In the genomic region with DNA sequence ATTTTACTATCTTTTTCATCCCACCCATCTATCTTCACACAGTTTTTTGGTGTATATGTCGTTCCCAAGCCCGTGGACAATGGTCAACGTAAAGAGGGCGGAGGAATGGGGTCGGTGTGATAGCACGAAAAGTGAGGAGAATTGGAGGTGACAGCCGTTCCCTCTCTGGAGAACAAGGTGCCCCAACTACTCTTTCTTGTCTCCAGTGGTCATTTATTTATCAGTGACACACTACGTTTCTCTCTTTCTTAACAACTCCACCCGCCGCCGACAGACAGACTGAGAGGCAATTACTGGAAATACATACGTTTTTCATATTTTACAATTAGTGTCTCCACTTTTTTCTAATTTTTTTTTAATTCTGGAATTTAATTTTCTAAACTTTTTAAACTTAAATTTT, we compare ENCODE assay signal across 4 worm cellular contexts.
TF ChIP-seq lines count a peak whose summit lies in the region.

No protein-coding gene starts in this region.

TF ChIP-seq in whole organism, L2 larva, 48 proteins besides CTCF, POLR2A, EP300 and RAD21:
- TF ChIP-seq F13H6.1 (tag; optimal IDR thresholded peaks at IDR 0.05; lab: Kevin White, UChicago) (peak; percentile 5), sma-9 (GFP tag; optimal IDR thresholded peaks at IDR 0.05; lab: Kevin White, UChicago) (no peak), sma-9 (tag; optimal IDR thresholded peaks at IDR 0.05; lab: Kevin White, UChicago) (no peak), R02D3.7 (tag; optimal IDR thresholded peaks at IDR 0.05; lab: Kevin White, UChicago) (no peak), mab-5 (tag; optimal IDR thresholded peaks at IDR 0.05; lab: Kevin White, UChicago) (no peak)

TF ChIP-seq in whole organism, L4 larva, 104 proteins besides CTCF, POLR2A, EP300 and RAD21:
- TF ChIP-seq nhr-42 (GFP tag; IDR thresholded peaks at IDR 0.05; lab: Robert Waterston, UW) (no peak), lir-3 (tag; optimal IDR thresholded peaks at IDR 0.05; lab: Kevin White, UChicago) (no peak), aha-1 (tag; lab: Kevin White, UChicago) (peak; percentile 96)
TF ChIP-seq in whole organism, L4 larva: peak in this region for 1.

TF ChIP-seq in whole organism, late embryonic, 69 proteins besides CTCF, POLR2A, EP300 and RAD21:
- peak; percentile 42 for TF ChIP-seq unc-55 (GFP tag; optimal IDR thresholded peaks at IDR 0.05; lab: Kevin White, UChicago)
- TF ChIP-seq pag-3 (tag; optimal IDR thresholded peaks at IDR 0.05; lab: Kevin White, UChicago; ENCODE audit: borderline replicate concordance) = no peak
- TF ChIP-seq elt-2 (tag; optimal IDR thresholded peaks at IDR 0.05; lab: Kevin White, UChicago) = peak; percentile 6
- no peak for TF ChIP-seq ceh-2 (tag; optimal IDR thresholded peaks at IDR 0.05; lab: Kevin White, UChicago)

TF ChIP-seq in whole organism, mixed stage, embryonic, 35 proteins besides CTCF, POLR2A, EP300 and RAD21:
- no peak for TF ChIP-seq ceh-43 (GFP tag; optimal IDR thresholded peaks at IDR 0.05; lab: Kevin White, UChicago)
- TF ChIP-seq ceh-39 (tag; optimal IDR thresholded peaks at IDR 0.05; lab: Kevin White, UChicago) = no peak
- TF ChIP-seq nhr-12 (tag; optimal IDR thresholded peaks at IDR 0.05; lab: Kevin White, UChicago) = no peak
- no peak for TF ChIP-seq elt-3 (tag; optimal IDR thresholded peaks at IDR 0.05; lab: Kevin White, UChicago)
- TF ChIP-seq nhr-237 (tag; optimal IDR thresholded peaks at IDR 0.05; lab: Kevin White, UChicago) = no peak
- TF ChIP-seq nhr-28 (tag; optimal IDR thresholded peaks at IDR 0.05; lab: Kevin White, UChicago) = no peak
- peak; percentile 66 for TF ChIP-seq hlh-1 (tag; optimal IDR thresholded peaks at IDR 0.05; lab: Kevin White, UChicago)
- no peak for TF ChIP-seq M03D4.4 (tag; optimal IDR thresholded peaks at IDR 0.05; lab: Kevin White, UChicago)
- TF ChIP-seq blmp-1 (tag; optimal IDR thresholded peaks at IDR 0.05; lab: Kevin White, UChicago) = no peak
- TF ChIP-seq mep-1 (tag; optimal IDR thresholded peaks at IDR 0.05; lab: Kevin White, UChicago) = no peak
- peak; percentile 3 for TF ChIP-seq unc-62 (GFP tag; optimal IDR thresholded peaks at IDR 0.05; lab: Kevin White, UChicago)
- TF ChIP-seq mls-2 (tag; optimal IDR thresholded peaks at IDR 0.05; lab: Kevin White, UChicago) = no peak
